Fruit fly (Drosophila melanogaster) whole organism, embryonic: Measurements from ENCODE around the gene CG7080.

Source experiments
- Ada2b ChIP-seq: fragments of 200-800 bp; sonication (Bioruptor generic); IDR thresholded peaks from 2 replicates; pipeline ENCODE4 v1.3.6; 2022; ENCODE audit warnings: missing biosample characterization, missing genetic modification characterization
- Atf6 ChIP-seq: fragments of 200-800 bp; sonication (Bioruptor generic); IDR thresholded peaks from 2 replicates; pipeline ENCODE4 v1.3.6; 2022; ENCODE audit warnings: missing biosample characterization, missing genetic modification characterization
- BEAF-32 ChIP-seq: fragments of 200-800 bp; sonication (Bioruptor generic); optimal IDR thresholded peaks from 3 replicates; lab custom pipeline; 2017; ENCODE audit warnings: missing biosample characterization, missing genetic modification characterization, mild to moderate bottlenecking, moderate library complexity, missing genetic modification reagents
- CG13624 ChIP-seq: fragments of 200-800 bp; sonication (Bioruptor generic); optimal IDR thresholded peaks from 2 replicates; lab custom pipeline; 2016; ENCODE audit warnings: missing biosample characterization, missing genetic modification characterization
- CG16779 ChIP-seq: fragments of 200-800 bp; sonication (Bioruptor generic); IDR thresholded peaks from 2 replicates; pipeline ENCODE4 v1.3.6; 2022; ENCODE audit warnings: missing biosample characterization, missing genetic modification characterization
- CG1792 ChIP-seq: fragments of 200-800 bp; sonication (Bioruptor generic); optimal IDR thresholded peaks from 2 replicates; lab custom pipeline; 2016; ENCODE audit warnings: missing biosample characterization, missing genetic modification characterization
- CG18476 ChIP-seq: fragments of 200-800 bp; sonication (Bioruptor generic); optimal IDR thresholded peaks from 2 replicates; lab custom pipeline; 2016; ENCODE audit warnings: missing biosample characterization, mild to moderate bottlenecking, missing genetic modification characterization
- CG2712 ChIP-seq: fragments of 200-800 bp; optimal IDR thresholded peaks from 3 replicates; lab custom pipeline; 2019; ENCODE audit warnings: missing biosample characterization, mild to moderate bottlenecking, missing genetic modification characterization, moderate library complexity
- CG31365 ChIP-seq: fragments of 200-800 bp; sonication (Bioruptor generic); optimal IDR thresholded peaks from 2 replicates; lab custom pipeline; 2018; ENCODE audit warnings: missing biosample characterization, mild to moderate bottlenecking, missing genetic modification characterization
- CG3838 ChIP-seq: fragments of 200-800 bp; sonication (Bioruptor generic); optimal IDR thresholded peaks from 3 replicates; lab custom pipeline; 2016; ENCODE audit warnings: missing biosample characterization, missing genetic modification characterization
- CG4617 ChIP-seq: fragments of 200-800 bp; sonication (Bioruptor generic); optimal IDR thresholded peaks from 3 replicates; lab custom pipeline; 2016; ENCODE audit warnings: missing biosample characterization, missing genetic modification characterization, borderline replicate concordance
- CG6689 ChIP-seq: fragments of 200-800 bp; sonication (Bioruptor generic); IDR thresholded peaks from 2 replicates; pipeline ENCODE4 v1.3.6; 2022; ENCODE audit warnings: missing biosample characterization, missing genetic modification characterization
- CG7839 ChIP-seq: fragments of 200-800 bp; sonication (Bioruptor generic); optimal IDR thresholded peaks from 3 replicates; lab custom pipeline; 2018; ENCODE audit warnings: missing biosample characterization, mild to moderate bottlenecking, missing genetic modification characterization, moderate library complexity
- CG8089 ChIP-seq: fragments of 200-800 bp; sonication (Bioruptor generic); optimal IDR thresholded peaks from 3 replicates; lab custom pipeline; 2016; ENCODE audit warnings: missing biosample characterization, missing genetic modification characterization
- CG9817 ChIP-seq: fragments of 200-800 bp; sonication (Bioruptor generic); optimal IDR thresholded peaks from 2 replicates; lab custom pipeline; 2018; ENCODE audit warnings: missing biosample characterization, mild to moderate bottlenecking, missing genetic modification characterization, moderate library complexity
- Dll ChIP-seq: fragments of 200-800 bp; sonication (Bioruptor generic); IDR thresholded peaks from 4 replicates; pipeline ENCODE4 v1.3.6; 2022; ENCODE audit warnings: missing biosample characterization, missing genetic modification characterization; ENCODE audit not compliant: partially characterized antibody
- Dp ChIP-seq: fragments of 200-800 bp; sonication (Bioruptor generic); optimal IDR thresholded peaks from 2 replicates; lab custom pipeline; 2018; ENCODE audit warnings: missing biosample characterization, mild to moderate bottlenecking, missing genetic modification characterization, moderate library complexity
- Drgx ChIP-seq: fragments of 200-800 bp; sonication (Bioruptor generic); IDR thresholded peaks from 2 replicates; pipeline ENCODE4 v1.3.6; 2022; ENCODE audit warnings: missing biosample characterization, missing genetic modification characterization
- E2f1 ChIP-seq: fragments of 200-800 bp; sonication (Bioruptor generic); IDR thresholded peaks from 2 replicates; pipeline ENCODE4 v1.3.6; 2022; ENCODE audit warnings: missing biosample characterization, missing genetic modification characterization
- E2f2 ChIP-seq: fragments of 200-800 bp; sonication (Bioruptor generic); IDR thresholded peaks from 2 replicates; pipeline ENCODE4 v1.3.6; 2022; ENCODE audit warnings: missing biosample characterization, missing genetic modification characterization
- Elba2 ChIP-seq: fragments of 200-800 bp; sonication (Bioruptor generic); optimal IDR thresholded peaks from 3 replicates; lab custom pipeline; 2016; ENCODE audit warnings: missing biosample characterization, missing genetic modification characterization
- Fer2 ChIP-seq: fragments of 200-800 bp; sonication (Bioruptor generic); optimal IDR thresholded peaks from 2 replicates; lab custom pipeline; 2018; ENCODE audit warnings: missing biosample characterization, mild to moderate bottlenecking, missing genetic modification characterization, moderate library complexity
- HLH3B ChIP-seq: fragments of 200-800 bp; sonication (Bioruptor generic); IDR thresholded peaks from 2 replicates; pipeline ENCODE4 v1.3.6; 2022; ENCODE audit warnings: missing biosample characterization, missing genetic modification characterization
- Hmx ChIP-seq: fragments of 200-800 bp; sonication (Bioruptor generic); optimal IDR thresholded peaks from 2 replicates; lab custom pipeline; 2016; ENCODE audit warnings: missing biosample characterization, missing genetic modification characterization
- Lpt ChIP-seq: fragments of >200 bp; optimal IDR thresholded peaks from 2 replicates; lab custom pipeline; 2018; ENCODE audit warnings: missing biosample characterization, missing genetic modification characterization
- MBD-R2 ChIP-seq: fragments of 200-800 bp; sonication (Bioruptor generic); IDR thresholded peaks from 2 replicates; pipeline ENCODE4 v1.3.6; 2022; ENCODE audit warnings: missing biosample characterization, missing genetic modification characterization
- MESR4 ChIP-seq: fragments of 200-800 bp; sonication (Bioruptor generic); optimal IDR thresholded peaks from 2 replicates; lab custom pipeline; 2018; ENCODE audit warnings: missing biosample characterization, mild to moderate bottlenecking, missing genetic modification characterization, moderate library complexity
- Pdp1 ChIP-seq, 2 experiments: fragments of 200-800 bp; sonication (Bioruptor generic); optimal IDR thresholded peaks; 3 replicates each; lab custom pipeline; 2016; ENCODE audit warnings: missing biosample characterization in 2 of 2, missing genetic modification characterization in 2 of 2, mild to moderate bottlenecking in 1 of 2, moderate library complexity in 1 of 2
- Ravus ChIP-seq: fragments of 200-800 bp; sonication (Bioruptor generic); IDR thresholded peaks from 2 replicates; pipeline ENCODE4 v1.3.6; 2022; ENCODE audit warnings: missing biosample characterization, missing genetic modification characterization
- Scr ChIP-seq: fragments of 200-800 bp; sonication (Bioruptor generic); IDR thresholded peaks from 2 replicates; pipeline ENCODE4 v1.3.6; 2022; ENCODE audit warnings: missing biosample characterization, missing genetic modification characterization; ENCODE audit not compliant: partially characterized antibody
- Side ChIP-seq: fragments of 200-800 bp; sonication (Bioruptor generic); optimal IDR thresholded peaks from 2 replicates; lab custom pipeline; 2016; ENCODE audit warnings: missing biosample characterization, missing genetic modification characterization
- Xbp1 ChIP-seq: fragments of 200-800 bp; sonication (Bioruptor generic); optimal IDR thresholded peaks from 3 replicates; lab custom pipeline; 2016; ENCODE audit warnings: missing biosample characterization, mild to moderate bottlenecking, missing genetic modification characterization
- croc ChIP-seq: fragments of 200-800 bp; sonication (Bioruptor generic); conservative IDR thresholded peaks from 3 replicates; pipeline ENCODE4 v1.3.6; 2022; ENCODE audit warnings: missing biosample characterization, missing genetic modification characterization
- crp ChIP-seq, 2 experiments: fragments of 200-800 bp; sonication (Bioruptor generic); optimal IDR thresholded peaks; 2 replicates in 1 of 2; 3 replicates in 1 of 2; lab custom pipeline; 2017; ENCODE audit warnings: missing biosample characterization in 2 of 2, missing genetic modification characterization in 2 of 2, mild to moderate bottlenecking in 1 of 2, moderate library complexity in 1 of 2
- disco-r ChIP-seq: fragments of 200-800 bp; sonication (Bioruptor generic); optimal IDR thresholded peaks from 2 replicates; lab custom pipeline; 2016; ENCODE audit warnings: missing biosample characterization, missing genetic modification characterization
- gro ChIP-seq: fragments of 200-800 bp; sonication (Bioruptor generic); optimal IDR thresholded peaks from 2 replicates; lab custom pipeline; 2016; ENCODE audit warnings: missing biosample characterization, missing genetic modification characterization
- knrl ChIP-seq: fragments of 200-800 bp; sonication (Bioruptor generic); IDR thresholded peaks from 3 replicates; pipeline ENCODE4 v1.3.6; 2022; ENCODE audit warnings: missing biosample characterization, missing genetic modification characterization; ENCODE audit not compliant: partially characterized antibody
- lbe ChIP-seq: fragments of 200-800 bp; sonication (Bioruptor generic); optimal IDR thresholded peaks from 2 replicates; lab custom pipeline; 2016; ENCODE audit warnings: missing biosample characterization, mild to moderate bottlenecking, missing genetic modification characterization
- nerfin-1 ChIP-seq: fragments of 200-800 bp; sonication (Bioruptor generic); optimal IDR thresholded peaks from 3 replicates; lab custom pipeline; 2019; ENCODE audit warnings: missing biosample characterization, mild to moderate bottlenecking, missing genetic modification characterization, moderate library complexity
- nom ChIP-seq: fragments of 200-800 bp; sonication (Bioruptor generic); optimal IDR thresholded peaks from 2 replicates; lab custom pipeline; 2017; ENCODE audit warnings: missing biosample characterization, missing genetic modification characterization, mild to moderate bottlenecking, moderate library complexity, missing genetic modification reagents
- pb ChIP-seq: fragments of 200-800 bp; sonication (Bioruptor generic); optimal IDR thresholded peaks from 3 replicates; lab custom pipeline; 2016; ENCODE audit warnings: missing biosample characterization, missing genetic modification characterization
- pros ChIP-seq: fragments of 200-800 bp; sonication (Bioruptor generic); optimal IDR thresholded peaks from 3 replicates; lab custom pipeline; 2019; ENCODE audit warnings: missing biosample characterization, mild to moderate bottlenecking, missing genetic modification characterization, moderate library complexity
- pzg ChIP-seq: fragments of 200-800 bp; sonication (Bioruptor generic); optimal IDR thresholded peaks from 3 replicates; lab custom pipeline; 2018; ENCODE audit warnings: missing biosample characterization, mild to moderate bottlenecking, missing genetic modification characterization, moderate library complexity
- ranshi ChIP-seq: fragments of 200-800 bp; sonication (Bioruptor generic); IDR thresholded peaks from 2 replicates; pipeline ENCODE4 v1.3.6; 2022; ENCODE audit warnings: missing biosample characterization, missing genetic modification characterization
- rib ChIP-seq: fragments of 200-800 bp; sonication (Bioruptor generic); IDR thresholded peaks from 2 replicates; pipeline ENCODE4 v1.3.6; 2022; ENCODE audit warnings: missing biosample characterization, missing genetic modification characterization
- schlank ChIP-seq: fragments of 200-800 bp; sonication (Bioruptor generic); optimal IDR thresholded peaks from 2 replicates; lab custom pipeline; 2018; ENCODE audit warnings: missing biosample characterization, mild to moderate bottlenecking, missing genetic modification characterization
- sd ChIP-seq: fragments of 200-800 bp; sonication (Bioruptor generic); optimal IDR thresholded peaks from 3 replicates; lab custom pipeline; 2018; ENCODE audit warnings: missing biosample characterization, mild to moderate bottlenecking, missing genetic modification characterization, moderate library complexity
- sens-2 ChIP-seq: fragments of 200-800 bp; sonication (Bioruptor generic); IDR thresholded peaks from 2 replicates; pipeline ENCODE4 v1.3.6; 2022; ENCODE audit warnings: missing biosample characterization, missing genetic modification characterization
- sr ChIP-seq: fragments of 200-800 bp; sonication (Bioruptor generic); IDR thresholded peaks from 3 replicates; pipeline ENCODE4 v1.3.6; 2022; ENCODE audit warnings: missing biosample characterization, missing genetic modification characterization
- stwl ChIP-seq: fragments of 200-800 bp; sonication (Bioruptor generic); optimal IDR thresholded peaks from 3 replicates; lab custom pipeline; 2018; ENCODE audit warnings: missing biosample characterization, mild to moderate bottlenecking, missing genetic modification characterization, moderate library complexity
- trh ChIP-seq: fragments of 200-800 bp; sonication (Bioruptor generic); optimal IDR thresholded peaks from 2 replicates; lab custom pipeline; 2016; ENCODE audit warnings: missing biosample characterization, missing genetic modification characterization

CG7080 gene

dm6 chr3R:22365660-22366195 lies 36.6 kb downstream of the CG7080 start, which contains the start of gene CG5382:
CG5382 (minus strand) TSS chr3R:22365983.
- TF ChIP-seq pb (GFP tag; lab: Kevin White, UChicago) (no peak), CG9817 (no peak), knrl (GFP tag; lab: Robert Waterston, UW) (no peak), CG2712 (tag; lab: Kevin White, UChicago) (no peak), Xbp1 (GFP tag; lab: Kevin White, UChicago) (peak; percentile 57), Hmx (GFP tag; lab: Kevin White, UChicago) (no peak), CG16779 (GFP tag; lab: Robert Waterston, UW) (no peak), MBD-R2 (peak; percentile 67), sr (GFP tag; lab: Robert Waterston, UW) (no peak), Elba2 (GFP tag; lab: Kevin White, UChicago) (no peak), CG13624 (GFP tag; lab: Kevin White, UChicago) (no peak), Pdp1 (GFP tag; optimal IDR thresholded peaks at IDR 0.05; lab: Kevin White, UChicago) (no peak), Drgx (no peak), CG3838 (GFP tag; lab: Kevin White, UChicago) (no peak), Side (GFP tag; lab: Kevin White, UChicago) (no peak), sens-2 (GFP tag; lab: Robert Waterston, UW) (no peak), gro (no peak), stwl (tag; lab: Kevin White, UChicago) (peak; percentile 11), Dll (0 out of 4 replicates have a peak, but pooled peaks have one; percentile 26), E2f1 (GFP tag; lab: Robert Waterston, UW) (no peak), MESR4 (GFP tag; lab: Kevin White, UChicago) (peak; percentile 71), CG31365 (tag; lab: Kevin White, UChicago) (no peak), pros (GFP tag; lab: Kevin White, UChicago) (no peak), sd (tag; lab: Kevin White, UChicago) (peak; percentile 30), Lpt (no peak), Fer2 (no peak), Ada2b (GFP tag; lab: Robert Waterston, UW) (no peak), rib (GFP tag; lab: Robert Waterston, UW) (no peak), nerfin-1 (peak; percentile 36), E2f2 (GFP tag; lab: Robert Waterston, UW) (peak; percentile 69), pzg (GFP tag; lab: Kevin White, UChicago) (peak; percentile 46), BEAF-32 (GFP tag; lab: Kevin White, UChicago) (peak; percentile 42), schlank (tag; lab: Kevin White, UChicago) (no peak), croc (GFP tag; lab: Robert Waterston, UW) (no peak), Ravus (GFP tag; lab: Robert Waterston, UW) (no peak), ranshi (GFP tag; lab: Robert Waterston, UW) (no peak), Dp (GFP tag; lab: Kevin White, UChicago) (peak; percentile 50), trh (no peak), CG4617 (GFP tag; lab: Kevin White, UChicago) (peak; percentile 74), CG8089 (GFP tag; lab: Kevin White, UChicago) (no peak), crp (GFP tag; optimal IDR thresholded peaks at IDR 0.05; lab: Kevin White, UChicago) (peak in 1 of 2 experiments; percentile 83), lbe (peak; percentile 18), CG6689 (GFP tag; lab: Robert Waterston, UW) (no peak), CG18476 (GFP tag; lab: Kevin White, UChicago) (no peak), disco-r (GFP tag; lab: Kevin White, UChicago) (no peak), CG7839 (tag; lab: Kevin White, UChicago) (no peak), Atf6 (GFP tag; lab: Robert Waterston, UW) (no peak), CG1792 (GFP tag; lab: Kevin White, UChicago) (no peak), nom (GFP tag; lab: Kevin White, UChicago) (no peak), Scr (GFP tag; lab: Robert Waterston, UW) (peak; percentile 22; the same call in 1 of the 2 replicates), HLH3B (GFP tag; lab: Robert Waterston, UW) (no peak)
